Worm (Caenorhabditis elegans): ENCODE results near the gene C10E2.5.

ce11 chrX:16762529-16762928 lies 8.2 kb upstream of the C10E2.5 start, which contains the start of gene C10E2.1:
- TF ChIP-seq hlh-26 (GFP tag; conservative IDR thresholded peaks at IDR 0.05) (no peak), B0336.3 (GFP tag; IDR thresholded peaks at IDR 0.05) (no peak), lag-1 (GFP tag; IDR thresholded peaks at IDR 0.05) (no peak), nfyb-1 (GFP tag; IDR thresholded peaks at IDR 0.05) (no peak), snpc-4 (GFP tag; optimal IDR thresholded peaks at IDR 0.05) (no peak), snpc-4 (tag; optimal IDR thresholded peaks at IDR 0.05) (no peak)
